Worm (Caenorhabditis elegans) whole organism, early embryonic: ENCODE measurements around the gene srh-40.

ENCODE experiments used
- B0310.2 ChIP-seq: sonication (generic microtip); optimal IDR thresholded peaks from 2 replicates; lab custom pipeline; 2016; ENCODE audit warnings: mild to moderate bottlenecking, missing genetic modification characterization, missing compliant biosample characterization
- F13C5.2 ChIP-seq: sonication (generic microtip); optimal IDR thresholded peaks from 2 replicates; lab custom pipeline; 2017; ENCODE audit warnings: mild to moderate bottlenecking, missing genetic modification characterization, inconsistent platforms, missing compliant biosample characterization
- aly-1 ChIP-seq: sonication (generic microtip); optimal IDR thresholded peaks from 2 replicates; lab custom pipeline; 2016; ENCODE audit warnings: missing genetic modification characterization, missing compliant biosample characterization
- ama-1 ChIP-seq: fragments of 150-350 bp; optimal IDR thresholded peaks from 2 replicates; lab custom pipeline; 2014
- ceh-13 ChIP-seq: fragments of 200-800 bp; sonication (Bioruptor generic); optimal IDR thresholded peaks from 2 replicates; lab custom pipeline; 2018; ENCODE audit warnings: mild to moderate bottlenecking, missing genetic modification characterization, missing compliant biosample characterization
- ceh-36 ChIP-seq: sonication (generic microtip); optimal IDR thresholded peaks from 2 replicates; lab custom pipeline; 2016; ENCODE audit warnings: missing genetic modification characterization, inconsistent platforms, missing compliant biosample characterization
- ets-7 ChIP-seq: sonication (generic microtip); optimal IDR thresholded peaks from 2 replicates; lab custom pipeline; 2016; ENCODE audit warnings: missing genotype, missing genetic modification characterization, missing compliant biosample characterization
- flt-1 ChIP-seq: fragments of 200-800 bp; sonication (Bioruptor generic); IDR thresholded peaks from 2 replicates; pipeline ENCODE4 v1.3.6; 2022; ENCODE audit warnings: missing genetic modification characterization, missing compliant biosample characterization
- hmbx-1 ChIP-seq: sonication (generic microtip); optimal IDR thresholded peaks from 2 replicates; lab custom pipeline; 2016; ENCODE audit warnings: mild to moderate bottlenecking, missing genetic modification characterization, missing compliant biosample characterization
- hmg-4 ChIP-seq: fragments of 200-800 bp; sonication (Bioruptor generic); optimal IDR thresholded peaks from 2 replicates; lab custom pipeline; 2018; ENCODE audit warnings: mild to moderate bottlenecking, missing genetic modification characterization, missing compliant biosample characterization
- hnd-1 ChIP-seq: sonication (generic microtip); optimal IDR thresholded peaks from 2 replicates; lab custom pipeline; 2016; ENCODE audit warnings: missing genetic modification characterization, missing compliant biosample characterization
- pes-1 ChIP-seq: fragments of 200-800 bp; sonication (Bioruptor generic); IDR thresholded peaks from 2 replicates; pipeline ENCODE4 v1.3.6; 2022; ENCODE audit warnings: missing genetic modification reagents, missing genetic modification characterization, missing compliant biosample characterization
- scrt-1 ChIP-seq: fragments of 200-800 bp; sonication (Bioruptor generic); IDR thresholded peaks from 2 replicates; pipeline ENCODE4 v1.3.6; 2022; ENCODE audit warnings: missing genetic modification characterization, missing compliant biosample characterization
- sea-1 ChIP-seq: fragments of 200-800 bp; sonication (Bioruptor generic); conservative IDR thresholded peaks from 2 replicates; pipeline ENCODE4 v1.3.6; 2022; ENCODE audit warnings: missing genetic modification characterization, missing compliant biosample characterization
- tbx-11 ChIP-seq: fragments of 200-800 bp; sonication (Bioruptor generic); IDR thresholded peaks from 2 replicates; pipeline ENCODE4 v1.3.6; 2022; ENCODE audit warnings: missing genetic modification characterization, missing compliant biosample characterization
- tbx-37 ChIP-seq: fragments of 200-800 bp; sonication (Bioruptor generic); conservative IDR thresholded peaks from 2 replicates; pipeline ENCODE4 v1.3.6; 2022; ENCODE audit warnings: missing genetic modification reagents, missing genetic modification characterization, missing compliant biosample characterization
- tra-4 ChIP-seq: sonication (generic microtip); optimal IDR thresholded peaks from 2 replicates; lab custom pipeline; 2017; ENCODE audit warnings: missing genetic modification characterization, missing compliant biosample characterization

srh-40 gene

ce11 chrIII:6610522-6610921, at the start of gene srh-40:
TSS of gene srh-40 (plus strand) at chrIII:6610822.
- no peak for TF ChIP-seq pes-1 (GFP tag; lab: Robert Waterston, UW)
- no peak for TF ChIP-seq ceh-13

ce11 chrIII:6577159-6577558, 33.5 kb upstream of the srh-40 start:
- TF ChIP-seq tbx-37 (GFP tag; lab: Robert Waterston, UW) (no peak), hnd-1 (tag; lab: Kevin White, UChicago) (no peak), pes-1 (GFP tag; lab: Robert Waterston, UW) (no peak)

ce11 chrIII:6578505-6578904, 32.1 kb upstream of the srh-40 start, which contains the start of gene F27B3.6:
TSS of gene F27B3.6 (minus strand) at chrIII:6578605.
- TF ChIP-seq scrt-1 (GFP tag; lab: Robert Waterston, UW) (no peak), F13C5.2 (no peak), tbx-11 (no peak), sea-1 (GFP tag; lab: Robert Waterston, UW) (no peak), ets-7 (tag; lab: Kevin White, UChicago) (no peak), flt-1 (no peak), ama-1 (no peak), ceh-36 (tag; lab: Kevin White, UChicago) (no peak), hmbx-1 (tag; lab: Kevin White, UChicago) (no peak)

- no peak for TF ChIP-seq scrt-1 (GFP tag; lab: Robert Waterston, UW)
- no peak for TF ChIP-seq ama-1
- no peak for TF ChIP-seq F13C5.2
- TF ChIP-seq hmbx-1 (tag; lab: Kevin White, UChicago), result no peak
- TF ChIP-seq tra-4 (tag; lab: Kevin White, UChicago), result no peak
- no peak for TF ChIP-seq ceh-13
- TF ChIP-seq tbx-11, result no peak
- TF ChIP-seq aly-1 (tag; lab: Kevin White, UChicago), result no peak
- TF ChIP-seq sea-1 (GFP tag; lab: Robert Waterston, UW), result no peak
- TF ChIP-seq flt-1, result no peak
- TF ChIP-seq hnd-1 (tag; lab: Kevin White, UChicago), result no peak
- no peak for TF ChIP-seq tbx-37 (GFP tag; lab: Robert Waterston, UW)
- TF ChIP-seq ets-7 (tag; lab: Kevin White, UChicago), result no peak
- TF ChIP-seq B0310.2 (tag; lab: Kevin White, UChicago), result no peak
- no peak for TF ChIP-seq ceh-36 (tag; lab: Kevin White, UChicago)
These were observed 31.2 kb upstream of the srh-40 start, which contains the start of gene F27B3.8 for ce11 chrIII:6579398-6579797. TSS of gene F27B3.8 (plus strand) at chrIII:6579698.

- TF ChIP-seq tra-4 (tag; lab: Kevin White, UChicago), result no peak
- no peak for TF ChIP-seq tbx-11
- no peak for TF ChIP-seq B0310.2 (tag; lab: Kevin White, UChicago)
- no peak for TF ChIP-seq hmg-4
- no peak for TF ChIP-seq sea-1 (GFP tag; lab: Robert Waterston, UW)
- no peak for TF ChIP-seq ceh-13
- TF ChIP-seq scrt-1 (GFP tag; lab: Robert Waterston, UW), result no peak
- TF ChIP-seq ceh-36 (tag; lab: Kevin White, UChicago), result no peak
- no peak for TF ChIP-seq pes-1 (GFP tag; lab: Robert Waterston, UW)
- TF ChIP-seq hmbx-1 (tag; lab: Kevin White, UChicago), result no peak
- TF ChIP-seq flt-1, result no peak
- TF ChIP-seq F13C5.2, result no peak
- TF ChIP-seq ets-7 (tag; lab: Kevin White, UChicago), result no peak
- TF ChIP-seq hnd-1 (tag; lab: Kevin White, UChicago), result no peak
- TF ChIP-seq tbx-37 (GFP tag; lab: Robert Waterston, UW), result no peak
These were observed 29.0 kb upstream of the srh-40 start, which contains the start of gene acr-21 for ce11 chrIII:6581585-6581984. TSS of gene acr-21 (plus strand) at chrIII:6581885.

- TF ChIP-seq ets-7 (tag; lab: Kevin White, UChicago) (no peak), aly-1 (tag; lab: Kevin White, UChicago) (no peak), pes-1 (GFP tag; lab: Robert Waterston, UW) (no peak), sea-1 (GFP tag; lab: Robert Waterston, UW) (no peak), flt-1 (no peak), F13C5.2 (no peak)
These were observed 23.1 kb upstream of the srh-40 start, which contains the start of gene ddo-3 for ce11 chrIII:6587564-6587963. TSS of gene ddo-3 (plus strand) at chrIII:6587864.

- TF ChIP-seq sea-1 (GFP tag; lab: Robert Waterston, UW), result no peak
- TF ChIP-seq ets-7 (tag; lab: Kevin White, UChicago), result no peak
- TF ChIP-seq scrt-1 (GFP tag; lab: Robert Waterston, UW), result no peak
These were observed 21.1 kb upstream of the srh-40 start for ce11 chrIII:6589499-6589898.

ce11 chrIII:6592075-6592474, 18.5 kb upstream of the srh-40 start, which contains the start of gene F20H11.1:
TSS of gene F20H11.1 (minus strand) at chrIII:6592175.
- TF ChIP-seq scrt-1 (GFP tag; lab: Robert Waterston, UW), result no peak
- TF ChIP-seq hmg-4, result no peak
- TF ChIP-seq ceh-36 (tag; lab: Kevin White, UChicago), result no peak
- no peak for TF ChIP-seq flt-1
- TF ChIP-seq aly-1 (tag; lab: Kevin White, UChicago), result no peak
- TF ChIP-seq B0310.2 (tag; lab: Kevin White, UChicago), result no peak
- TF ChIP-seq ama-1, result no peak

- TF ChIP-seq ets-7 (tag; lab: Kevin White, UChicago), result no peak
- TF ChIP-seq ceh-36 (tag; lab: Kevin White, UChicago), result no peak
- no peak for TF ChIP-seq aly-1 (tag; lab: Kevin White, UChicago)
- no peak for TF ChIP-seq hnd-1 (tag; lab: Kevin White, UChicago)
- TF ChIP-seq tbx-11, result no peak
- TF ChIP-seq ceh-13, result no peak
- TF ChIP-seq flt-1, result no peak
- no peak for TF ChIP-seq ama-1
- no peak for TF ChIP-seq pes-1 (GFP tag; lab: Robert Waterston, UW)
- no peak for TF ChIP-seq hmbx-1 (tag; lab: Kevin White, UChicago)
- no peak for TF ChIP-seq tra-4 (tag; lab: Kevin White, UChicago)
- no peak for TF ChIP-seq hmg-4
These were observed 16.6 kb upstream of the srh-40 start for ce11 chrIII:6594069-6594468.
